Fruit fly (Drosophila melanogaster) whole organism, embryonic: Measurements from ENCODE around the gene Smug.

Source experiments
- Antp ChIP-seq: fragments of 200-800 bp; sonication (Bioruptor generic); optimal IDR thresholded peaks from 3 replicates; lab custom pipeline; 2016; ENCODE audit warnings: missing biosample characterization, missing genetic modification characterization
- CG10462 ChIP-seq: fragments of 200-800 bp; sonication (Bioruptor generic); optimal IDR thresholded peaks from 2 replicates; lab custom pipeline; 2016; ENCODE audit warnings: missing biosample characterization, missing genetic modification characterization
- CG11247 ChIP-seq: fragments of 200-800 bp; sonication (Bioruptor generic); IDR thresholded peaks from 2 replicates; pipeline ENCODE4 v1.3.6; 2022; ENCODE audit warnings: missing biosample characterization, missing genetic modification characterization
- CG11696 ChIP-seq: fragments of 200-800 bp; sonication (Bioruptor generic); IDR thresholded peaks from 2 replicates; pipeline ENCODE4 v1.3.6; 2022; ENCODE audit warnings: missing biosample characterization, missing genetic modification characterization
- CG13287 ChIP-seq: fragments of 200-800 bp; sonication (Bioruptor generic); IDR thresholded peaks from 2 replicates; pipeline ENCODE4 v1.3.6; 2022; ENCODE audit warnings: missing biosample characterization, missing genetic modification characterization; ENCODE audit not compliant: partially characterized antibody
- CG13775 ChIP-seq: fragments of 200-800 bp; sonication (Bioruptor generic); optimal IDR thresholded peaks from 3 replicates; lab custom pipeline; 2017; ENCODE audit warnings: missing biosample characterization, mild to moderate bottlenecking, missing genetic modification characterization
- CG17912 ChIP-seq: fragments of 200-800 bp; sonication (Bioruptor generic); optimal IDR thresholded peaks from 2 replicates; lab custom pipeline; 2018; ENCODE audit warnings: missing biosample characterization, mild to moderate bottlenecking, missing genetic modification characterization
- CG18262 ChIP-seq: fragments of 200-800 bp; optimal IDR thresholded peaks from 3 replicates; lab custom pipeline; 2019; ENCODE audit warnings: missing biosample characterization, mild to moderate bottlenecking, missing genetic modification characterization, moderate library complexity
- CG2712 ChIP-seq: fragments of 200-800 bp; optimal IDR thresholded peaks from 3 replicates; lab custom pipeline; 2019; ENCODE audit warnings: missing biosample characterization, mild to moderate bottlenecking, missing genetic modification characterization, moderate library complexity
- CG32767 ChIP-seq: fragments of 200-800 bp; sonication (Bioruptor generic); IDR thresholded peaks from 2 replicates; pipeline ENCODE4 v1.3.6; 2022; ENCODE audit warnings: missing biosample characterization, missing genetic modification characterization
- CG3847 ChIP-seq: fragments of 200-800 bp; sonication (Bioruptor generic); IDR thresholded peaks from 2 replicates; pipeline ENCODE4 v1.3.6; 2022; ENCODE audit warnings: missing biosample characterization, missing genetic modification characterization
- CG5953 ChIP-seq: fragments of 200-800 bp; sonication (Bioruptor generic); IDR thresholded peaks from 2 replicates; pipeline ENCODE4 v1.3.6; 2022; ENCODE audit warnings: missing biosample characterization, missing genetic modification characterization
- CG6175 ChIP-seq: fragments of 200-800 bp; sonication (Bioruptor generic); IDR thresholded peaks from 3 replicates; pipeline ENCODE4 v1.3.6; 2022; ENCODE audit warnings: missing biosample characterization, missing genetic modification characterization
- CG6689 ChIP-seq: fragments of 200-800 bp; sonication (Bioruptor generic); IDR thresholded peaks from 2 replicates; pipeline ENCODE4 v1.3.6; 2022; ENCODE audit warnings: missing biosample characterization, missing genetic modification characterization
- CG7556 ChIP-seq: fragments of 200-800 bp; sonication (Bioruptor generic); optimal IDR thresholded peaks from 2 replicates; lab custom pipeline; 2017; ENCODE audit warnings: missing biosample characterization, mild to moderate bottlenecking, missing genetic modification characterization
- CG8924 ChIP-seq: fragments of 200-800 bp; optimal IDR thresholded peaks from 3 replicates; lab custom pipeline; 2019; ENCODE audit warnings: missing biosample characterization, mild to moderate bottlenecking, missing genetic modification characterization, moderate library complexity
- CG9215 ChIP-seq: fragments of 200-800 bp; sonication (Bioruptor generic); IDR thresholded peaks from 2 replicates; pipeline ENCODE4 v1.3.6; 2022; ENCODE audit warnings: missing biosample characterization, missing genetic modification characterization
- CoRest ChIP-seq: fragments of 200-800 bp; sonication (Bioruptor generic); optimal IDR thresholded peaks from 3 replicates; lab custom pipeline; 2018; ENCODE audit warnings: missing biosample characterization, mild to moderate bottlenecking, missing genetic modification characterization, moderate library complexity
- Doc3 ChIP-seq: fragments of 200-800 bp; sonication (Bioruptor generic); IDR thresholded peaks from 3 replicates; pipeline ENCODE4 v1.3.6; 2022; ENCODE audit warnings: missing biosample characterization, missing genetic modification characterization; ENCODE audit not compliant: partially characterized antibody
- Dref ChIP-seq: fragments of 200-800 bp; sonication (Bioruptor generic); IDR thresholded peaks from 2 replicates; pipeline ENCODE4 v1.3.6; 2022; ENCODE audit warnings: missing biosample characterization, missing genetic modification characterization
- Drgx ChIP-seq: fragments of 200-800 bp; sonication (Bioruptor generic); IDR thresholded peaks from 2 replicates; pipeline ENCODE4 v1.3.6; 2022; ENCODE audit warnings: missing biosample characterization, missing genetic modification characterization
- E2f1 ChIP-seq: fragments of 200-800 bp; sonication (Bioruptor generic); IDR thresholded peaks from 2 replicates; pipeline ENCODE4 v1.3.6; 2022; ENCODE audit warnings: missing biosample characterization, missing genetic modification characterization
- Elba2 ChIP-seq: fragments of 200-800 bp; sonication (Bioruptor generic); optimal IDR thresholded peaks from 3 replicates; lab custom pipeline; 2016; ENCODE audit warnings: missing biosample characterization, missing genetic modification characterization
- H15 ChIP-seq: fragments of 200-800 bp; sonication (Bioruptor generic); IDR thresholded peaks from 3 replicates; pipeline ENCODE4 v1.3.6; 2022; ENCODE audit warnings: missing biosample characterization, missing genetic modification characterization
- HHEX ChIP-seq: fragments of 200-800 bp; sonication (Bioruptor generic); optimal IDR thresholded peaks from 3 replicates; lab custom pipeline; 2017; ENCODE audit warnings: missing biosample characterization, mild to moderate bottlenecking, missing genetic modification characterization, missing genetic modification reagents
- Hr51 ChIP-seq, 2 experiments: fragments of 200-800 bp; sonication (Bioruptor generic); optimal IDR thresholded peaks; 2 replicates in 1 of 2; 3 replicates in 1 of 2; lab custom pipeline; 2016 to 2018; ENCODE audit warnings: missing biosample characterization in 2 of 2, missing genetic modification characterization in 2 of 2, mild to moderate bottlenecking in 1 of 2, moderate library complexity in 1 of 2
- Mad ChIP-seq: fragments of 200-800 bp; sonication (Bioruptor generic); optimal IDR thresholded peaks from 2 replicates; lab custom pipeline; 2016; ENCODE audit warnings: missing biosample characterization, missing genetic modification characterization
- Meics ChIP-seq: fragments of 200-800 bp; sonication (Bioruptor generic); optimal IDR thresholded peaks from 2 replicates; lab custom pipeline; 2017; ENCODE audit warnings: missing biosample characterization, mild to moderate bottlenecking, missing genetic modification characterization
- NFAT ChIP-seq: fragments of 200-800 bp; sonication (Bioruptor generic); IDR thresholded peaks from 2 replicates; pipeline ENCODE4 v1.3.6; 2022; ENCODE audit warnings: missing biosample characterization, missing genetic modification characterization
- Side ChIP-seq: fragments of 200-800 bp; sonication (Bioruptor generic); optimal IDR thresholded peaks from 2 replicates; lab custom pipeline; 2016; ENCODE audit warnings: missing biosample characterization, missing genetic modification characterization
- Sin3A ChIP-seq: fragments of >200 bp; optimal IDR thresholded peaks from 2 replicates; lab custom pipeline; 2018
- amos ChIP-seq: fragments of 200-800 bp; sonication (Bioruptor generic); IDR thresholded peaks from 2 replicates; pipeline ENCODE4 v1.3.6; 2022; ENCODE audit warnings: missing biosample characterization, missing genetic modification characterization; ENCODE audit not compliant: partially characterized antibody
- cwo ChIP-seq: fragments of 200-800 bp; sonication (Bioruptor generic); optimal IDR thresholded peaks from 3 replicates; lab custom pipeline; 2017; ENCODE audit warnings: missing biosample characterization, missing genetic modification characterization, mild to moderate bottlenecking, moderate library complexity, missing genetic modification reagents
- dm ChIP-seq: fragments of 200-800 bp; sonication (Bioruptor generic); optimal IDR thresholded peaks from 3 replicates; lab custom pipeline; 2016; ENCODE audit warnings: missing biosample characterization, missing genetic modification characterization
- dmrt11E ChIP-seq: fragments of 200-800 bp; sonication (Bioruptor generic); optimal IDR thresholded peaks from 3 replicates; lab custom pipeline; 2018; ENCODE audit warnings: missing biosample characterization, mild to moderate bottlenecking, missing genetic modification characterization, moderate library complexity
- dpn ChIP-seq, 2 experiments: fragments of 200-800 bp; sonication (Bioruptor generic); optimal IDR thresholded peaks; 3 replicates each; lab custom pipeline; 2016; ENCODE audit warnings: missing biosample characterization in 2 of 2, missing genetic modification characterization in 2 of 2
- ewg ChIP-seq: fragments of 200-800 bp; sonication (Bioruptor generic); optimal IDR thresholded peaks from 3 replicates; lab custom pipeline; 2017; ENCODE audit warnings: mild to moderate bottlenecking, missing biosample characterization, missing genetic modification reagents, missing genetic modification characterization
- gsb-n ChIP-seq: fragments of 200-800 bp; sonication (Bioruptor generic); optimal IDR thresholded peaks from 3 replicates; lab custom pipeline; 2018; ENCODE audit warnings: missing biosample characterization, mild to moderate bottlenecking, missing genetic modification characterization
- hbn ChIP-seq: fragments of 200-800 bp; sonication (Bioruptor generic); IDR thresholded peaks from 2 replicates; pipeline ENCODE4 v1.3.6; 2022; ENCODE audit warnings: missing biosample characterization, missing genetic modification characterization; ENCODE audit not compliant: partially characterized antibody
- lab ChIP-seq: fragments of 200-800 bp; sonication (Bioruptor generic); optimal IDR thresholded peaks from 3 replicates; lab custom pipeline; 2017; ENCODE audit warnings: missing biosample characterization, missing genetic modification characterization, mild to moderate bottlenecking, moderate library complexity, missing genetic modification reagents
- onecut ChIP-seq: fragments of 200-800 bp; sonication (Bioruptor generic); IDR thresholded peaks from 2 replicates; pipeline ENCODE4 v1.3.6; 2022; ENCODE audit warnings: missing biosample characterization, missing genetic modification characterization
- org-1 ChIP-seq: fragments of 200-800 bp; sonication (Bioruptor generic); optimal IDR thresholded peaks from 2 replicates; lab custom pipeline; 2017; ENCODE audit warnings: missing biosample characterization, missing genetic modification characterization
- pb ChIP-seq: fragments of 200-800 bp; sonication (Bioruptor generic); optimal IDR thresholded peaks from 3 replicates; lab custom pipeline; 2016; ENCODE audit warnings: missing biosample characterization, missing genetic modification characterization
- pho ChIP-seq: fragments of 200-800 bp; sonication (Bioruptor generic); optimal IDR thresholded peaks from 2 replicates; lab custom pipeline; 2016; ENCODE audit warnings: missing biosample characterization, missing genetic modification characterization
- rib ChIP-seq: fragments of 200-800 bp; sonication (Bioruptor generic); IDR thresholded peaks from 2 replicates; pipeline ENCODE4 v1.3.6; 2022; ENCODE audit warnings: missing biosample characterization, missing genetic modification characterization
- shn ChIP-seq: fragments of 200-800 bp; sonication (Bioruptor generic); optimal IDR thresholded peaks from 3 replicates; lab custom pipeline; 2016; ENCODE audit warnings: missing biosample characterization, missing genetic modification characterization
- tgo ChIP-seq: fragments of 200-800 bp; sonication (Bioruptor generic); IDR thresholded peaks from 3 replicates; pipeline ENCODE4 v1.3.6; 2022; ENCODE audit warnings: missing biosample characterization, missing genetic modification characterization
- tup ChIP-seq: fragments of 200-800 bp; sonication (Bioruptor generic); optimal IDR thresholded peaks from 2 replicates; lab custom pipeline; 2016; ENCODE audit warnings: missing biosample characterization, mild to moderate bottlenecking, missing genetic modification characterization, moderate library complexity
- zfh1 ChIP-seq: fragments of 200-800 bp; sonication (Bioruptor generic); IDR thresholded peaks from 3 replicates; pipeline ENCODE4 v1.3.6; 2022; ENCODE audit warnings: missing biosample characterization, missing genetic modification characterization

Gene Smug

dm6 chr3R:17151376-17152026 lies 1.1 kb downstream of the Smug start, which contains the start of gene CG5292 (continued):
- 0 out of 2 replicates have a peak, but pooled peaks have one; percentile 19 for TF ChIP-seq CG32767 (GFP tag; lab: Robert Waterston, UW)
- peak; percentile 76 for TF ChIP-seq NFAT (GFP tag; lab: Robert Waterston, UW)
- peak; percentile 32 for TF ChIP-seq tup
- peak; percentile 47; the same call in 1 of the 2 replicates for TF ChIP-seq CG11247
- peak; percentile 65; the same call in 2 of the 3 replicates for TF ChIP-seq zfh1
- peak; percentile 39; the same call in 1 of the 3 replicates for TF ChIP-seq Doc3 (GFP tag; lab: Robert Waterston, UW)
- TF ChIP-seq pb (GFP tag; lab: Kevin White, UChicago): peak; percentile 33
- TF ChIP-seq E2f1: peak; percentile 54; the same call in 1 of the 2 replicates
- TF ChIP-seq Side (GFP tag; lab: Kevin White, UChicago): peak; percentile 50
- peak; percentile 52 for TF ChIP-seq onecut (GFP tag; lab: Robert Waterston, UW)
- TF ChIP-seq CG10462: peak; percentile 15
- peak; percentile 3 for TF ChIP-seq CG17912 (GFP tag; lab: Kevin White, UChicago)
- peak; percentile 64 for TF ChIP-seq Drgx (GFP tag; lab: Robert Waterston, UW)
- peak; percentile 24 for TF ChIP-seq Elba2 (GFP tag; lab: Kevin White, UChicago)
- peak; percentile 82 for TF ChIP-seq CG3847 (GFP tag; lab: Robert Waterston, UW)
- TF ChIP-seq CG9215: 0 out of 2 replicates have a peak, but pooled peaks have one; percentile 16
- TF ChIP-seq CG11696: peak; percentile 45; the same call in 1 of the 2 replicates
- TF ChIP-seq CG6175: no peak
- TF ChIP-seq CG18262 (tag; lab: Kevin White, UChicago): no peak
- peak; percentile 75 for TF ChIP-seq CG2712 (tag; lab: Kevin White, UChicago)
- peak; percentile 61; the same call in 1 of the 2 replicates for TF ChIP-seq amos (GFP tag; lab: Robert Waterston, UW)
- peak; percentile 32; the same call in 1 of the 2 replicates for TF ChIP-seq rib
- peak; percentile 37 for TF ChIP-seq dmrt11E
- TF ChIP-seq dm (GFP tag; lab: Kevin White, UChicago): peak; percentile 78
- TF ChIP-seq hbn (GFP tag; lab: Robert Waterston, UW): 0 out of 2 replicates have a peak, but pooled peaks have one; percentile 35
- TF ChIP-seq Dref: 0 out of 2 replicates have a peak, but pooled peaks have one; percentile 36
- TF ChIP-seq CG7556 (GFP tag; lab: Kevin White, UChicago): peak; percentile 36
- peak; percentile 73 for TF ChIP-seq CoRest (tag; lab: Kevin White, UChicago)
- TF ChIP-seq Sin3A: peak; percentile 35
- no peak for TF ChIP-seq shn (GFP tag; lab: Kevin White, UChicago)
- peak; percentile 35 for TF ChIP-seq Antp (GFP tag; lab: Kevin White, UChicago)
- TF ChIP-seq lab (GFP tag; lab: Kevin White, UChicago): peak; percentile 67
- peak; percentile 50 for TF ChIP-seq gsb-n (tag; lab: Kevin White, UChicago)
- peak; percentile 61 for TF ChIP-seq CG8924 (tag; lab: Kevin White, UChicago)
- TF ChIP-seq CG5953 (GFP tag; lab: Robert Waterston, UW): 0 out of 2 replicates have a peak, but pooled peaks have one; percentile 28
- TF ChIP-seq Mad (GFP tag; lab: Kevin White, UChicago): peak; percentile 31
- peak; percentile 71 for TF ChIP-seq CG13287 (GFP tag; lab: Robert Waterston, UW)
- peak; percentile 9 for TF ChIP-seq cwo
- peak; percentile 29 for TF ChIP-seq HHEX (GFP tag; lab: Kevin White, UChicago)
- peak; percentile 58 for TF ChIP-seq Meics (GFP tag; lab: Kevin White, UChicago)
- peak; percentile 56 for TF ChIP-seq CG6689 (GFP tag; lab: Robert Waterston, UW)
- peak; percentile 52; the same call in 2 of the 3 replicates for TF ChIP-seq tgo (GFP tag; lab: Robert Waterston, UW)
- peak; percentile 44 to 59 for TF ChIP-seq Hr51 (GFP tag; optimal IDR thresholded peaks at IDR 0.05; lab: Kevin White, UChicago)
- TF ChIP-seq pho (GFP tag; lab: Kevin White, UChicago): peak; percentile 50
- TF ChIP-seq CG13775: peak; percentile 37
- TF ChIP-seq H15 (GFP tag; lab: Robert Waterston, UW): peak; percentile 30; the same call in 1 of the 3 replicates
- TF ChIP-seq dpn (GFP tag; optimal IDR thresholded peaks at IDR 0.05; lab: Kevin White, UChicago): peak; percentile 42 to 67
- TF ChIP-seq ewg (GFP tag; lab: Kevin White, UChicago): peak; percentile 16
- TF ChIP-seq org-1 (GFP tag; lab: Kevin White, UChicago): no peak
